Fruit fly (Drosophila melanogaster): ENCODE data around the gene CG31342.
A peak's percentile ranks its signal among the peaks of the same experiment; 100 is the strongest.

Gene CG31342

dm6 chr3R:12981334-12982166, 4.3 kb upstream of the CG31342 start (continued):
- peak; percentile 51 for TF ChIP-seq CG13296 (GFP tag; optimal IDR thresholded peaks at IDR 0.05)
- TF ChIP-seq CG9876 (GFP tag; optimal IDR thresholded peaks at IDR 0.05): no peak
- no peak; the same call in 2 of the 3 replicates for TF ChIP-seq gce (GFP tag; IDR thresholded peaks at IDR 0.05)
- peak; percentile 54 for TF ChIP-seq Ada2b (GFP tag; IDR thresholded peaks at IDR 0.05)
- TF ChIP-seq vvl (GFP tag; IDR thresholded peaks at IDR 0.05): peak; percentile 48; the same call in 1 of the 2 replicates
- TF ChIP-seq CG17186 (GFP tag; optimal IDR thresholded peaks at IDR 0.05): no peak
- peak; percentile 52 for TF ChIP-seq Nf-YC (tag; optimal IDR thresholded peaks at IDR 0.05)
- TF ChIP-seq wek (GFP tag; optimal IDR thresholded peaks at IDR 0.05): no peak
- no peak for TF ChIP-seq CG33213 (GFP tag; optimal IDR thresholded peaks at IDR 0.05)
- TF ChIP-seq CG2875 (GFP tag; optimal IDR thresholded peaks at IDR 0.05): peak; percentile 35
- TF ChIP-seq oc (tag; optimal IDR thresholded peaks at IDR 0.05): no peak
- no peak for TF ChIP-seq CG6175 (GFP tag; IDR thresholded peaks at IDR 0.05)
- no peak for TF ChIP-seq CG7963 (GFP tag; IDR thresholded peaks at IDR 0.05; ENCODE audit: partially characterized antibody)
- 0 out of 3 replicates have a peak, but pooled peaks have one; percentile 19 for TF ChIP-seq croc (GFP tag; conservative IDR thresholded peaks at IDR 0.05)
- TF ChIP-seq CG12155 (GFP tag; optimal IDR thresholded peaks at IDR 0.05): peak; percentile 36
- TF ChIP-seq Bgb (GFP tag; IDR thresholded peaks at IDR 0.05; ENCODE audit: partially characterized antibody): no peak
- TF ChIP-seq zf30C (GFP tag; optimal IDR thresholded peaks at IDR 0.05): peak; percentile 66
- no peak for TF ChIP-seq bbx (GFP tag; IDR thresholded peaks at IDR 0.05; ENCODE audit: partially characterized antibody)
- TF ChIP-seq CG6254 (GFP tag; optimal IDR thresholded peaks at IDR 0.05): peak; percentile 47
- TF ChIP-seq NfI (GFP tag; optimal IDR thresholded peaks at IDR 0.05): peak; percentile 41
- no peak for TF ChIP-seq ro (GFP tag; IDR thresholded peaks at IDR 0.05)
- no peak for TF ChIP-seq fu2 (GFP tag; optimal IDR thresholded peaks at IDR 0.05)
- no peak for TF ChIP-seq CG7786 (GFP tag; optimal IDR thresholded peaks at IDR 0.05)
- no peak for TF ChIP-seq crp (GFP tag; optimal IDR thresholded peaks at IDR 0.05)
- TF ChIP-seq CG13624 (GFP tag; optimal IDR thresholded peaks at IDR 0.05): no peak
- no peak for TF ChIP-seq prd (optimal IDR thresholded peaks at IDR 0.05)
- peak; percentile 36; the same call in 2 of the 3 replicates for TF ChIP-seq prd (GFP tag; IDR thresholded peaks at IDR 0.05)
- TF ChIP-seq CG12942 (GFP tag; optimal IDR thresholded peaks at IDR 0.05): peak; percentile 28
- TF ChIP-seq CG32767 (GFP tag; IDR thresholded peaks at IDR 0.05): no peak
- TF ChIP-seq CG13894 (tag; optimal IDR thresholded peaks at IDR 0.05): no peak
- TF ChIP-seq kah (GFP tag; optimal IDR thresholded peaks at IDR 0.05): no peak
- TF ChIP-seq CG6854 (GFP tag; optimal IDR thresholded peaks at IDR 0.05): peak; percentile 48
- TF ChIP-seq kni (GFP tag; optimal IDR thresholded peaks at IDR 0.05): no peak
- TF ChIP-seq CG16813 (GFP tag; IDR thresholded peaks at IDR 0.05; ENCODE audit: partially characterized antibody): no peak
- TF ChIP-seq chn (GFP tag; optimal IDR thresholded peaks at IDR 0.05): peak; percentile 31
- TF ChIP-seq gem (tag; optimal IDR thresholded peaks at IDR 0.05): peak; percentile 86
- TF ChIP-seq mld (GFP tag; IDR thresholded peaks at IDR 0.05; ENCODE audit: partially characterized antibody): no peak
- no peak for TF ChIP-seq CG2116 (GFP tag; optimal IDR thresholded peaks at IDR 0.05)
- no peak for TF ChIP-seq MTF-1 (GFP tag; optimal IDR thresholded peaks at IDR 0.05; ENCODE audit: borderline replicate concordance)
- no peak for TF ChIP-seq ERR (GFP tag; optimal IDR thresholded peaks at IDR 0.05)
- no peak for TF ChIP-seq luna (GFP tag; optimal IDR thresholded peaks at IDR 0.05)
- TF ChIP-seq CG18764 (GFP tag; optimal IDR thresholded peaks at IDR 0.05): peak; percentile 40
- peak; percentile 51 for TF ChIP-seq HLH3B (GFP tag; IDR thresholded peaks at IDR 0.05)
- TF ChIP-seq CG12104 (GFP tag; optimal IDR thresholded peaks at IDR 0.05): peak; percentile 78
- no peak for TF ChIP-seq stwl (tag; optimal IDR thresholded peaks at IDR 0.05)
- peak; percentile 85 for TF ChIP-seq CG11504 (tag; optimal IDR thresholded peaks at IDR 0.05)
- peak; percentile 49 for TF ChIP-seq CG6654 (GFP tag; optimal IDR thresholded peaks at IDR 0.05)
- no peak for TF ChIP-seq Ravus (GFP tag; IDR thresholded peaks at IDR 0.05)
- TF ChIP-seq crc (GFP tag; optimal IDR thresholded peaks at IDR 0.05): no peak
